Fruit fly (Drosophila melanogaster) whole organism, adult: ENCODE results near the gene CG15012.
A peak's percentile ranks its signal among the peaks of the same experiment; 100 is the strongest.

Experiments used
- CG12768 ChIP-seq: fragments of 200-800 bp; sonication (Bioruptor generic); optimal IDR thresholded peaks from 2 replicates; lab custom pipeline; 2017; ENCODE audit warnings: missing biosample characterization, missing genetic modification characterization, mild to moderate bottlenecking, moderate library complexity, missing genetic modification reagents
- CG14711 ChIP-seq: fragments of 200-800 bp; sonication (Bioruptor generic); optimal IDR thresholded peaks from 2 replicates; lab custom pipeline; 2018; ENCODE audit warnings: missing biosample characterization, mild to moderate bottlenecking, missing genetic modification characterization, moderate library complexity
- CG1620 ChIP-seq: fragments of 200-800 bp; sonication (Bioruptor generic); optimal IDR thresholded peaks from 2 replicates; lab custom pipeline; 2016; ENCODE audit warnings: missing biosample characterization, missing genetic modification characterization
- CG33017 ChIP-seq: fragments of 200-800 bp; sonication (Bioruptor generic); optimal IDR thresholded peaks from 2 replicates; lab custom pipeline; 2018; ENCODE audit warnings: missing biosample characterization, mild to moderate bottlenecking, missing genetic modification characterization, moderate library complexity
- CG5204 ChIP-seq: fragments of 200-800 bp; sonication (Bioruptor generic); optimal IDR thresholded peaks from 2 replicates; lab custom pipeline; 2016; ENCODE audit warnings: missing biosample characterization, missing genetic modification characterization
- CG7045 ChIP-seq: fragments of 200-800 bp; sonication (Bioruptor generic); optimal IDR thresholded peaks from 2 replicates; lab custom pipeline; 2017; ENCODE audit warnings: missing biosample characterization, mild to moderate bottlenecking, missing genetic modification characterization
- CG7101 ChIP-seq: fragments of 200-800 bp; sonication (Bioruptor generic); optimal IDR thresholded peaks from 2 replicates; lab custom pipeline; 2018; ENCODE audit warnings: missing biosample characterization, mild to moderate bottlenecking, missing genetic modification characterization, moderate library complexity
- Hr96 ChIP-seq: fragments of 200-800 bp; sonication (Bioruptor generic); optimal IDR thresholded peaks from 2 replicates; lab custom pipeline; 2016; ENCODE audit warnings: missing biosample characterization, missing genetic modification characterization
- bab1 ChIP-seq: fragments of 200-800 bp; sonication (Bioruptor generic); optimal IDR thresholded peaks from 3 replicates; lab custom pipeline; 2019; ENCODE audit warnings: missing biosample characterization, mild to moderate bottlenecking, missing genetic modification characterization, moderate library complexity
- cic ChIP-seq: fragments of 200-800 bp; sonication (Bioruptor generic); optimal IDR thresholded peaks from 2 replicates; lab custom pipeline; 2017; ENCODE audit warnings: missing biosample characterization, mild to moderate bottlenecking, missing genetic modification characterization, moderate library complexity
- kay ChIP-seq: fragments of 200-800 bp; sonication (Bioruptor generic); peaks from one replicate; lab custom pipeline; 2016; ENCODE audit warnings: missing biosample characterization, missing genetic modification characterization, borderline replicate concordance
- ovo ChIP-seq: fragments of 200-800 bp; sonication (Bioruptor generic); optimal IDR thresholded peaks from 2 replicates; lab custom pipeline; 2016; ENCODE audit warnings: missing biosample characterization, missing genetic modification characterization
- pad ChIP-seq: fragments of 200-800 bp; sonication (Bioruptor generic); optimal IDR thresholded peaks from 3 replicates; lab custom pipeline; 2017; ENCODE audit warnings: missing biosample characterization, missing genetic modification characterization, mild to moderate bottlenecking, moderate library complexity, missing genetic modification reagents
- tj ChIP-seq: fragments of 200-800 bp; sonication (Bioruptor generic); optimal IDR thresholded peaks from 3 replicates; lab custom pipeline; 2017; ENCODE audit warnings: missing biosample characterization, mild to moderate bottlenecking, missing genetic modification characterization, moderate library complexity

DNA sequence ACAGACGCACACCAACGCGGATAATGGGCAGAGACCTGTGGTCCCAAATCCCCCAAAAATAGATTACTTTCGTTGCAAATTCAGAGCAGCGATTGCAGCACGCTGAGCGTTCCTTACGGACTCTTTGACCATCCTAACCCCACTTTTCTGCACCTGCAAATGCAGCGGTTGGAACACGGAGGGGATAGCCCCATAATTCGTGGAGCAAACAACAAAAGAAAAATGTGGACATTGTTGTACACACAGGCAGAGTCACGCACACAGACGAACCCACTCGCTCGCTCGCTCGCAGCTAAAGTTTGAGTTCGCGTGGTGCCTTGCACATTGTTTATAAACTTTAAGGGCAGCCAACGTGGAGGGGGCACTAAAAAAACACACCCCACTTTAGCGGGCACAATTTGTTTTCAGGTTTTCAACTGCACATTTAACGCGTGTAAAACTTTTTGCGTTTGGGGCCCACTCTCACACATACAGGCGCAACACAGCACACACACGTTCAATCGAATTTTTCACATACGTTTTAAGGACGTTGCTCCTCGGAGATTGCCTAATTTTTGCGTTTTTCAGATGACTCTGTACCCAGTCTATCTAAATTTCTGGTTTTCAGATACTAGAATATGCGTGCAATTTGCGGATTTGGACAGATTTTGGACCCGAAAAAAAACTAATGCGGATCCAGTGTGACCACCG lies 38.3 kb downstream of the CG15012 start:
- TF ChIP-seq kay: no peak
- no peak for TF ChIP-seq bab1 (GFP tag; lab: Kevin White, UChicago)
- TF ChIP-seq CG5204: no peak
- TF ChIP-seq CG14711 (tag; lab: Kevin White, UChicago): no peak
- no peak for TF ChIP-seq CG12768 (GFP tag; lab: Kevin White, UChicago)
- no peak for TF ChIP-seq CG1620 (GFP tag; lab: Kevin White, UChicago)
- TF ChIP-seq tj (GFP tag; lab: Kevin White, UChicago): no peak
- peak; percentile 35 for TF ChIP-seq pad
- no peak for TF ChIP-seq Hr96
- TF ChIP-seq cic (GFP tag; lab: Kevin White, UChicago): peak; percentile 4
- no peak for TF ChIP-seq ovo (GFP tag; lab: Kevin White, UChicago)
- TF ChIP-seq CG7045 (GFP tag; lab: Kevin White, UChicago): no peak
- no peak for TF ChIP-seq CG7101 (tag; lab: Kevin White, UChicago)
- no peak for TF ChIP-seq CG33017 (tag; lab: Kevin White, UChicago)
